Worm (Caenorhabditis elegans) whole organism, L1 larva: ENCODE results near the gene srv-9.

Source experiments
- C04F5.9 ChIP-seq: sonication (generic microtip); optimal IDR thresholded peaks from 2 replicates; lab custom pipeline; 2016; ENCODE audit warnings: missing genetic modification characterization, missing compliant biosample characterization
- C16A3.4 ChIP-seq: fragments of 150-350 bp; optimal IDR thresholded peaks from 2 replicates; lab custom pipeline; 2014; ENCODE audit warnings: missing biosample characterization, missing genetic modification characterization
- C34B4.2 ChIP-seq: sonication (generic microtip); optimal IDR thresholded peaks from 2 replicates; lab custom pipeline; 2017; ENCODE audit warnings: mild to moderate bottlenecking, missing genetic modification characterization, missing compliant biosample characterization
- F16B12.6 ChIP-seq: fragments of 150-350 bp; optimal IDR thresholded peaks from 2 replicates; lab custom pipeline; 2014; ENCODE audit warnings: missing biosample characterization, missing genetic modification characterization
- Y116A8C.19 ChIP-seq: sonication (generic microtip); optimal IDR thresholded peaks from 2 replicates; lab custom pipeline; 2016; ENCODE audit warnings: missing compliant biosample characterization, missing genetic modification characterization, borderline replicate concordance
- ama-1 ChIP-seq: fragments of 150-350 bp; optimal IDR thresholded peaks from 2 replicates; lab custom pipeline; 2014
- blmp-1 ChIP-seq: fragments of 150-350 bp; optimal IDR thresholded peaks from 2 replicates; lab custom pipeline; 2014; ENCODE audit warnings: missing biosample characterization, missing genetic modification characterization
- ceh-63 ChIP-seq: fragments of 200-800 bp; sonication (Bioruptor generic); optimal IDR thresholded peaks from 2 replicates; lab custom pipeline; 2018; ENCODE audit warnings: mild to moderate bottlenecking, missing genetic modification characterization, missing compliant biosample characterization
- ceh-90 ChIP-seq: sonication (generic microtip); optimal IDR thresholded peaks from 2 replicates; lab custom pipeline; 2016; ENCODE audit warnings: missing genetic modification characterization, missing compliant biosample characterization
- ces-1 ChIP-seq: fragments of 150-350 bp; optimal IDR thresholded peaks from 2 replicates; lab custom pipeline; 2014; ENCODE audit warnings: missing biosample characterization, missing genetic modification reagents, missing genetic modification characterization
- dpl-1 ChIP-seq, 3 experiments: fragments of 150-350 bp in 2 of 3; sonication (generic microtip) in 1 of 3; optimal IDR thresholded peaks; 2 replicates each; lab custom pipeline; 2014 to 2017; ENCODE audit warnings: missing biosample characterization in 3 of 3, missing genetic modification characterization in 3 of 3, missing genetic modification reagents in 3 of 3
- efl-1 ChIP-seq, 4 experiments: fragments of 150-350 bp; optimal IDR thresholded peaks in 3 of 4; peaks in 1 of 4; 1 replicate in 1 of 4; 2 replicates in 3 of 4; lab custom pipeline; 2014; ENCODE audit warnings: missing biosample characterization in 2 of 4, missing genetic modification characterization in 2 of 4, missing genetic modification reagents in 2 of 4
- efl-3 ChIP-seq: fragments of 200-800 bp; sonication (Bioruptor generic); optimal IDR thresholded peaks from 2 replicates; lab custom pipeline; 2018; ENCODE audit warnings: mild to moderate bottlenecking, missing genetic modification characterization, missing compliant biosample characterization
- elt-3 ChIP-seq, 6 experiments: fragments of 150-350 bp in 1 of 6; sonication (generic microtip); optimal IDR thresholded peaks; 2 replicates each; lab custom pipeline; 2017 to 2018; ENCODE audit warnings: missing biosample characterization in 6 of 6, missing genetic modification characterization in 6 of 6, inconsistent platforms in 1 of 6
- ets-5 ChIP-seq: fragments of 200-800 bp; sonication (Bioruptor generic); IDR thresholded peaks from 2 replicates; pipeline ENCODE4 v1.3.6; 2022; ENCODE audit warnings: missing genetic modification characterization, missing compliant biosample characterization
- fkh-10 ChIP-seq: sonication (generic microtip); optimal IDR thresholded peaks from 2 replicates; lab custom pipeline; 2017; ENCODE audit warnings: missing biosample characterization, missing genetic modification reagents, missing genetic modification characterization
- fkh-4 ChIP-seq: sonication (generic microtip); optimal IDR thresholded peaks from 2 replicates; lab custom pipeline; 2016; ENCODE audit warnings: missing compliant biosample characterization, missing genetic modification characterization, borderline replicate concordance
- fkh-8 ChIP-seq: sonication (generic microtip); optimal IDR thresholded peaks from 2 replicates; lab custom pipeline; 2016; ENCODE audit warnings: mild to moderate bottlenecking, missing genetic modification characterization, missing compliant biosample characterization
- hlh-4 ChIP-seq: sonication (generic microtip); optimal IDR thresholded peaks from 2 replicates; lab custom pipeline; 2016; ENCODE audit warnings: mild to moderate bottlenecking, missing genetic modification characterization, missing compliant biosample characterization
- irx-1 ChIP-seq: sonication (generic microtip); optimal IDR thresholded peaks from 2 replicates; lab custom pipeline; 2016; ENCODE audit warnings: missing genetic modification characterization, missing compliant biosample characterization
- isw-1 ChIP-seq: fragments of 200-800 bp; sonication (Bioruptor generic); IDR thresholded peaks from 2 replicates; pipeline ENCODE4 v1.3.6; 2022; ENCODE audit warnings: missing genetic modification characterization, missing compliant biosample characterization
- jun-1 ChIP-seq: fragments of 150-350 bp; optimal IDR thresholded peaks from 2 replicates; lab custom pipeline; 2014; ENCODE audit warnings: missing biosample characterization, missing genetic modification reagents, missing genetic modification characterization
- lin-13 ChIP-seq: fragments of 150-350 bp; optimal IDR thresholded peaks from 2 replicates; lab custom pipeline; 2014; ENCODE audit warnings: missing biosample characterization, missing genetic modification reagents, missing genetic modification characterization
- lin-14 ChIP-seq: fragments of 200-800 bp; sonication (Bioruptor generic); optimal IDR thresholded peaks from 2 replicates; lab custom pipeline; 2018; ENCODE audit warnings: mild to moderate bottlenecking, missing genetic modification characterization, moderate library complexity, missing compliant biosample characterization
- lin-15B ChIP-seq: fragments of 150-350 bp; sonication (generic microtip); optimal IDR thresholded peaks from 3 replicates; lab custom pipeline; 2014; ENCODE audit warnings: missing biosample characterization, missing genetic modification characterization
- lir-3 ChIP-seq: sonication (generic microtip); optimal IDR thresholded peaks from 2 replicates; lab custom pipeline; 2016; ENCODE audit warnings: mild to moderate bottlenecking, missing genetic modification characterization, moderate library complexity, missing compliant biosample characterization; ENCODE audit not compliant: poor library complexity
- lsy-2 ChIP-seq, 2 experiments: fragments of 150-350 bp; optimal IDR thresholded peaks; 2 replicates each; lab custom pipeline; 2014; ENCODE audit warnings: missing biosample characterization in 2 of 2, missing genetic modification characterization in 2 of 2
- mdl-1 ChIP-seq, 2 experiments: fragments of 150-350 bp; optimal IDR thresholded peaks; 2 replicates each; lab custom pipeline; 2014 to 2017; ENCODE audit warnings: missing biosample characterization in 2 of 2, missing genetic modification characterization in 2 of 2, inconsistent platforms in 1 of 2
- mef-2 ChIP-seq: fragments of 150-350 bp; optimal IDR thresholded peaks from 2 replicates; lab custom pipeline; 2014; ENCODE audit warnings: missing biosample characterization, missing genetic modification characterization
- mep-1 ChIP-seq: fragments of 150-350 bp; optimal IDR thresholded peaks from 2 replicates; lab custom pipeline; 2014; ENCODE audit warnings: missing biosample characterization, missing genetic modification characterization
- nhr-11 ChIP-seq: fragments of 150-350 bp; optimal IDR thresholded peaks from 2 replicates; lab custom pipeline; 2014; ENCODE audit warnings: missing biosample characterization, missing genetic modification characterization
- nhr-12 ChIP-seq: sonication (generic microtip); optimal IDR thresholded peaks from 2 replicates; lab custom pipeline; 2017; ENCODE audit warnings: missing biosample characterization, missing genetic modification characterization
- nhr-19 ChIP-seq: fragments of 200-800 bp; sonication (Bioruptor generic); conservative IDR thresholded peaks from 2 replicates; pipeline ENCODE4 v1.3.6; 2022; ENCODE audit warnings: missing genetic modification characterization, missing compliant biosample characterization
- nhr-20 ChIP-seq: sonication (generic microtip); optimal IDR thresholded peaks from 2 replicates; lab custom pipeline; 2016; ENCODE audit warnings: mild to moderate bottlenecking, missing genetic modification characterization, missing compliant biosample characterization
- nhr-47 ChIP-seq: sonication (generic microtip); optimal IDR thresholded peaks from 2 replicates; lab custom pipeline; 2016; ENCODE audit warnings: mild to moderate bottlenecking, missing genetic modification characterization, moderate library complexity, missing compliant biosample characterization
- nhr-71 ChIP-seq: sonication (generic microtip); optimal IDR thresholded peaks from 2 replicates; lab custom pipeline; 2016; ENCODE audit warnings: mild to moderate bottlenecking, missing genetic modification characterization, moderate library complexity, missing compliant biosample characterization
- nhr-76 ChIP-seq: sonication (generic microtip); optimal IDR thresholded peaks from 2 replicates; lab custom pipeline; 2017; ENCODE audit warnings: missing biosample characterization, missing genetic modification characterization
- nhr-77 ChIP-seq: fragments of 150-350 bp; optimal IDR thresholded peaks from 2 replicates; lab custom pipeline; 2014; ENCODE audit warnings: missing biosample characterization, missing genetic modification characterization
- nhr-90 ChIP-seq: sonication (generic microtip); optimal IDR thresholded peaks from 2 replicates; lab custom pipeline; 2016; ENCODE audit warnings: mild to moderate bottlenecking, missing genetic modification characterization, missing compliant biosample characterization; ENCODE audit not compliant: poor library complexity
- pag-3 ChIP-seq: sonication (generic microtip); optimal IDR thresholded peaks from 2 replicates; lab custom pipeline; 2017; ENCODE audit warnings: missing genetic modification characterization, mild to moderate bottlenecking, missing compliant biosample characterization, antibody characterized with exemption, borderline replicate concordance; ENCODE audit not compliant: insufficient read depth
- pqm-1 ChIP-seq: sonication (generic microtip); optimal IDR thresholded peaks from 3 replicates; lab custom pipeline; 2017; ENCODE audit warnings: missing biosample characterization, missing genetic modification characterization
- rnt-1 ChIP-seq: sonication (generic microtip); optimal IDR thresholded peaks from 2 replicates; lab custom pipeline; 2016; ENCODE audit warnings: mild to moderate bottlenecking, missing genetic modification characterization, moderate library complexity, missing compliant biosample characterization
- skn-1 ChIP-seq: fragments of 150-350 bp; optimal IDR thresholded peaks from 2 replicates; lab custom pipeline; 2014; ENCODE audit warnings: missing biosample characterization, missing genetic modification characterization
- snpc-4 ChIP-seq: fragments of 150-350 bp; optimal IDR thresholded peaks from 2 replicates; lab custom pipeline; 2014; ENCODE audit warnings: missing biosample characterization, missing genetic modification characterization
- sptf-1 ChIP-seq: fragments of 150-350 bp; optimal IDR thresholded peaks from 2 replicates; lab custom pipeline; 2014; ENCODE audit warnings: missing biosample characterization, missing genetic modification characterization
- tbx-2 ChIP-seq: sonication (generic microtip); optimal IDR thresholded peaks from 2 replicates; lab custom pipeline; 2016; ENCODE audit warnings: missing genetic modification characterization, missing compliant biosample characterization
- unc-30 ChIP-seq: sonication (generic microtip); optimal IDR thresholded peaks from 2 replicates; lab custom pipeline; 2017; ENCODE audit warnings: missing biosample characterization, missing genetic modification characterization
- unc-98 ChIP-seq: fragments of 200-800 bp; sonication (Bioruptor generic); IDR thresholded peaks from 2 replicates; pipeline ENCODE4 v1.3.6; 2022; ENCODE audit warnings: missing genetic modification characterization, missing compliant biosample characterization
- vab-15 ChIP-seq: sonication (generic microtip); optimal IDR thresholded peaks from 2 replicates; lab custom pipeline; 2017; ENCODE audit warnings: missing genotype, mild to moderate bottlenecking, missing genetic modification characterization, missing compliant biosample characterization
- zag-1 ChIP-seq: fragments of 150-350 bp; optimal IDR thresholded peaks from 2 replicates; lab custom pipeline; 2014; ENCODE audit warnings: missing biosample characterization, missing genetic modification characterization
- zip-4 ChIP-seq: fragments of 200-800 bp; sonication (Bioruptor generic); optimal IDR thresholded peaks from 2 replicates; lab custom pipeline; 2018; ENCODE audit warnings: mild to moderate bottlenecking, missing genetic modification characterization, moderate library complexity, missing compliant biosample characterization
- ztf-11 ChIP-seq, 2 experiments: sonication (generic microtip); optimal IDR thresholded peaks; 2 replicates each; lab custom pipeline; 2016 to 2017; ENCODE audit warnings: missing genetic modification characterization in 2 of 2, missing biosample characterization in 1 of 2, missing compliant biosample characterization in 1 of 2
- ztf-4 ChIP-seq: fragments of 150-350 bp; optimal IDR thresholded peaks from 2 replicates; lab custom pipeline; 2014; ENCODE audit warnings: missing biosample characterization, missing genetic modification characterization

srv-9 gene

ce11 chrV:13457858-13458257 lies 34.9 kb upstream of the srv-9 start, which contains the start of gene F25H9.2:
TSS of gene F25H9.2 (plus strand) at chrV:13458083.
- TF ChIP-seq fkh-8 (tag; lab: Kevin White, UChicago) = no peak
- TF ChIP-seq lir-3 (tag; lab: Kevin White, UChicago) = no peak
- no peak for TF ChIP-seq lin-14 (GFP tag; lab: Kevin White, UChicago)
- TF ChIP-seq nhr-90 = no peak
- TF ChIP-seq lin-13 = no peak
- no peak for TF ChIP-seq tbx-2 (tag; lab: Kevin White, UChicago)
- TF ChIP-seq jun-1 = no peak
- TF ChIP-seq mep-1 (tag; lab: Kevin White, UChicago) = no peak
- TF ChIP-seq rnt-1 (tag; lab: Kevin White, UChicago) = peak; percentile 29
- TF ChIP-seq vab-15 (tag; lab: Kevin White, UChicago) = no peak
- no peak for TF ChIP-seq nhr-11 (tag; lab: Kevin White, UChicago)
- TF ChIP-seq ztf-11 (tag; optimal IDR thresholded peaks at IDR 0.05; lab: Kevin White, UChicago) = no peak
- no peak for TF ChIP-seq fkh-10 (GFP tag; lab: Kevin White, UChicago)
- TF ChIP-seq nhr-71 (tag; lab: Kevin White, UChicago) = peak; percentile 25
- no peak for TF ChIP-seq ceh-63 (GFP tag; lab: Kevin White, UChicago)
- peak; percentile 5 to 37 for TF ChIP-seq efl-1 (optimal IDR thresholded peaks at IDR 0.05; lab: Kevin White, UChicago)
- peak; percentile 36 to 43 for TF ChIP-seq efl-1 (GFP tag; optimal IDR thresholded peaks at IDR 0.05 in 1 of 2; lab: Kevin White, UChicago)
- TF ChIP-seq C34B4.2 (tag; lab: Kevin White, UChicago) = no peak
- TF ChIP-seq F16B12.6 (tag; lab: Kevin White, UChicago) = peak; percentile 90
- TF ChIP-seq snpc-4 (tag; lab: Kevin White, UChicago) = no peak
- TF ChIP-seq zip-4 (GFP tag; lab: Kevin White, UChicago) = no peak
- TF ChIP-seq ces-1 (GFP tag; lab: Kevin White, UChicago) = no peak
- peak; percentile 46 for TF ChIP-seq C16A3.4 (tag; lab: Kevin White, UChicago)
- TF ChIP-seq nhr-20 (tag; lab: Kevin White, UChicago) = no peak
- TF ChIP-seq unc-98 = no peak
- peak; percentile 26 for TF ChIP-seq blmp-1
- peak in 1 of 2 experiments; percentile 2 for TF ChIP-seq mdl-1 (tag; optimal IDR thresholded peaks at IDR 0.05; lab: Kevin White, UChicago)
- TF ChIP-seq irx-1 (tag; lab: Kevin White, UChicago) = no peak
- TF ChIP-seq elt-3 (tag; optimal IDR thresholded peaks at IDR 0.05; lab: Kevin White, UChicago) = no peak
- no peak for TF ChIP-seq pag-3 (tag; lab: Kevin White, UChicago)
- TF ChIP-seq sptf-1 (tag; lab: Kevin White, UChicago) = no peak
- TF ChIP-seq C04F5.9 = no peak
- TF ChIP-seq ceh-90 (tag; lab: Kevin White, UChicago) = no peak
- TF ChIP-seq lin-15B = no peak
- TF ChIP-seq fkh-4 (tag; lab: Kevin White, UChicago) = no peak
- no peak for TF ChIP-seq zag-1 (tag; lab: Kevin White, UChicago)
- no peak for TF ChIP-seq ama-1 (lab: Kevin White, UChicago)
- TF ChIP-seq ets-5 = no peak
- TF ChIP-seq unc-30 = no peak
- TF ChIP-seq lsy-2 (tag; optimal IDR thresholded peaks at IDR 0.05; lab: Kevin White, UChicago) = peak; percentile 20 to 45
- no peak for TF ChIP-seq mef-2 (tag; lab: Kevin White, UChicago)
- no peak for TF ChIP-seq nhr-47 (tag; lab: Kevin White, UChicago)
- no peak for TF ChIP-seq ztf-4
- TF ChIP-seq nhr-77 = no peak
- TF ChIP-seq isw-1 (GFP tag; lab: Robert Waterston, UW) = no peak
- TF ChIP-seq nhr-19 (GFP tag; lab: Robert Waterston, UW) = no peak
- TF ChIP-seq nhr-12 (tag; lab: Kevin White, UChicago) = no peak
- no peak for TF ChIP-seq Y116A8C.19 (tag; lab: Kevin White, UChicago)
- TF ChIP-seq efl-3 (GFP tag; lab: Kevin White, UChicago) = no peak
- TF ChIP-seq dpl-1 (GFP tag; optimal IDR thresholded peaks at IDR 0.05; lab: Kevin White, UChicago) = peak in 2 of 3 experiments; percentile 55 to 61
- no peak for TF ChIP-seq nhr-76 (tag; lab: Kevin White, UChicago)
- no peak for TF ChIP-seq pqm-1
- TF ChIP-seq skn-1 (tag; lab: Kevin White, UChicago) = no peak
- TF ChIP-seq hlh-4 (tag; lab: Kevin White, UChicago) = no peak
